Fruit fly (Drosophila melanogaster): Measurements from ENCODE around the gene CG42327.

DNA sequence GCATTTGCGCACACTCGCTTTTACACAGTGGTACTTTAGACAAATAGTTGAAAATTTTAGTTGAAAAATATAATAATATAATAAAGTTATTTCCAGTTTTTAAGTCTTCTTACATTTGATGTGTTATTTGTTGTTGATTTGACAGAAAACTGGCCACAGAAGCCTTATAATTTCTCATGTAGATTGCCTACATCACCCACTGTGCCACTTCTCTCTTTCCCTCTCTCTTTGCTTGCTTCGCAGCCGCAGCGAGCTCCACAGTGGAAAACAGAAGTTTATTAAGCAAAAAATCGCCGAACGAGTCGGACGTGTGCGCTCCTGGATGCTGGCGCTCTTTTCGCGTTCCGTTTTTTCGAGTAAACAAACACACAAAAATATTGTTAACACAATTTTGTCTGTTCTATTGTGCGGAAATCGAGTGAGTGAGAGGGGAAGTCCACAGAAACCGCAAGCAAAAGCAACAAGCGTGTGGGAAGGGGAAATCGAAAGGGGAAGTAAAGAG lies at the start of gene CG42327:
- TF ChIP-seq cato (GFP tag; optimal IDR thresholded peaks at IDR 0.05; ENCODE audit: borderline replicate concordance) (peak; percentile 90), CG2120 (GFP tag; optimal IDR thresholded peaks at IDR 0.05) (peak; percentile 82), CG8765 (GFP tag; IDR thresholded peaks at IDR 0.05) (peak; percentile 89), CG8281 (tag; optimal IDR thresholded peaks at IDR 0.05) (peak; percentile 75), dm (GFP tag; optimal IDR thresholded peaks at IDR 0.05) (peak; percentile 65)
